Worm (Caenorhabditis elegans) whole organism, early embryonic: ENCODE results near the gene R03E9.2.

Source experiments
- ama-1 ChIP-seq: fragments of 150-350 bp; optimal IDR thresholded peaks from 2 replicates; lab custom pipeline; 2014
- ceh-36 ChIP-seq: sonication (generic microtip); optimal IDR thresholded peaks from 2 replicates; lab custom pipeline; 2016; ENCODE audit warnings: missing genetic modification characterization, inconsistent platforms, missing compliant biosample characterization
- hmbx-1 ChIP-seq: sonication (generic microtip); optimal IDR thresholded peaks from 2 replicates; lab custom pipeline; 2016; ENCODE audit warnings: mild to moderate bottlenecking, missing genetic modification characterization, missing compliant biosample characterization
- scrt-1 ChIP-seq: fragments of 200-800 bp; sonication (Bioruptor generic); IDR thresholded peaks from 2 replicates; pipeline ENCODE4 v1.3.6; 2022; ENCODE audit warnings: missing genetic modification characterization, missing compliant biosample characterization
- tbx-11 ChIP-seq: fragments of 200-800 bp; sonication (Bioruptor generic); IDR thresholded peaks from 2 replicates; pipeline ENCODE4 v1.3.6; 2022; ENCODE audit warnings: missing genetic modification characterization, missing compliant biosample characterization

ce11 chrX:6740282-6740982 lies 7.3 kb upstream of the R03E9.2 start:
- no peak for TF ChIP-seq scrt-1
- TF ChIP-seq hmbx-1 (tag; lab: Kevin White, UChicago), result no peak
- TF ChIP-seq ama-1 (lab: Kevin White, UChicago), result no peak
- no peak for TF ChIP-seq ceh-36 (tag; lab: Kevin White, UChicago)
- TF ChIP-seq tbx-11, result no peak
